Worm (Caenorhabditis elegans) whole organism, L4/young adult: ENCODE data around the gene T10G3.8.

Experiments used
- W03F9.2 ChIP-seq: fragments of 150-350 bp; optimal IDR thresholded peaks from 2 replicates; lab custom pipeline; 2014; ENCODE audit warnings: missing biosample characterization, missing genetic modification characterization
- him-1 ChIP-seq: sonication (generic microtip); optimal IDR thresholded peaks from 2 replicates; lab custom pipeline; 2016; ENCODE audit warnings: missing genotype, missing genetic modification reagents, missing genetic modification characterization, missing compliant biosample characterization

DNA sequence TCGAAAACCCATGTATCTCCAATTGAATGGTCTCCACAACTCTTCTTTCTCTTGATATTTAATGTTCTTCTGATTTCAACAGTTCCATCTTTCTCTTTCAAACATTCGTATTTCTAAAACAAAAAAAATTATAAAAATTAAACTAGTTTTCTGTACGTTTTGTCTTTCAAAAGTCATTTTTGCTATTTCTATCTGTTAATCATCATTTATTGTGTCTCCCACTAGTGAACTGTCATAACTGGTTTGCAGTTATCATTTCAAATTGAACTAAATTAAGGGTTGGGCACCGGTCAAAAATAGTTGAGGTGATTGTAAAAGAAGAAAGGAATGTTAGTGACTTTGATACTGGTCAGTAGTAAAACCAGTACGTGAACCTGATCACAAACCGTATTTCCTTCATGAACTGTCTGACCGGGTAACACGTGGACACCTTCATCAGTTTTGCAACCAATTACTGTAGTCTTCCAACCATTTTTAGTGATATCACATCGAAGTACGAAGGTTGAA lies 12.1 kb upstream of the T10G3.8 start:
- TF ChIP-seq him-1 (tag; lab: Kevin White, UChicago) (no peak), W03F9.2 (tag; lab: Kevin White, UChicago) (no peak)
